Fruit fly (Drosophila melanogaster) S2 (cell line): ENCODE measurements around the gene Cdc5.

Experiments
- CG8478 ChIP-seq: fragments of >200 bp; optimal IDR thresholded peaks from 2 replicates; lab custom pipeline; 2018
- CTCF ChIP-seq, 2 experiments: fragments of >200 bp; optimal IDR thresholded peaks; 2 replicates each; lab custom pipeline; 2018

dm6 chr3L:339072-339471 is 22.1 kb downstream of the Cdc5 start:
- TF ChIP-seq CG8478 (lab: Kevin White, UChicago) (no peak), CTCF (optimal IDR thresholded peaks at IDR 0.05; lab: Kevin White, UChicago) (no peak)
